Worm (Caenorhabditis elegans) whole organism, L3 larva: ENCODE results near the gene mbf-1.

Experiments
- R02D3.7 ChIP-seq: fragments of 150-350 bp; optimal IDR thresholded peaks from 2 replicates; lab custom pipeline; 2014; ENCODE audit warnings: missing biosample characterization, missing genetic modification characterization
- ama-1 ChIP-seq: fragments of 150-350 bp; optimal IDR thresholded peaks from 2 replicates; lab custom pipeline; 2018
- ceh-82 ChIP-seq: fragments of 150-350 bp; optimal IDR thresholded peaks from 2 replicates; lab custom pipeline; 2014; ENCODE audit warnings: missing biosample characterization, missing genetic modification characterization
- ceh-9 ChIP-seq: sonication (generic microtip); optimal IDR thresholded peaks from 2 replicates; lab custom pipeline; 2018; ENCODE audit warnings: missing biosample characterization, missing genetic modification characterization
- jun-1 ChIP-seq: fragments of 150-350 bp; optimal IDR thresholded peaks from 2 replicates; lab custom pipeline; 2014; ENCODE audit warnings: missing biosample characterization, missing genetic modification reagents, missing genetic modification characterization
- lin-39 ChIP-seq: fragments of 150-350 bp; optimal IDR thresholded peaks from 2 replicates; lab custom pipeline; 2018; ENCODE audit warnings: missing biosample characterization, missing genetic modification reagents, missing genetic modification characterization
- nhr-23 ChIP-seq: fragments of 150-350 bp; optimal IDR thresholded peaks from 2 replicates; lab custom pipeline; 2014; ENCODE audit warnings: missing biosample characterization, missing genetic modification reagents, missing genetic modification characterization
- nhr-237 ChIP-seq: fragments of 150-350 bp; optimal IDR thresholded peaks from 2 replicates; lab custom pipeline; 2014; ENCODE audit warnings: missing biosample characterization, missing genetic modification characterization
- nhr-76 ChIP-seq: fragments of 150-350 bp; sonication (generic microtip); optimal IDR thresholded peaks from 5 replicates; lab custom pipeline; 2014; ENCODE audit warnings: missing biosample characterization, missing genetic modification characterization
- pha-4 ChIP-seq: fragments of 150-350 bp; optimal IDR thresholded peaks from 2 replicates; lab custom pipeline; 2014; ENCODE audit warnings: missing biosample characterization, missing genetic modification reagents, missing genetic modification characterization
- snpc-4 ChIP-seq: fragments of 150-350 bp; optimal IDR thresholded peaks from 2 replicates; lab custom pipeline; 2014; ENCODE audit warnings: missing biosample characterization, missing genetic modification characterization
- unc-39 ChIP-seq: sonication (generic microtip); optimal IDR thresholded peaks from 4 replicates; lab custom pipeline; 2017; ENCODE audit warnings: missing biosample characterization, missing genetic modification characterization
- zag-1 ChIP-seq: fragments of 150-350 bp; optimal IDR thresholded peaks from 2 replicates; lab custom pipeline; 2014; ENCODE audit warnings: missing biosample characterization, missing genetic modification characterization
- ztf-11 ChIP-seq: fragments of 150-350 bp; optimal IDR thresholded peaks from 2 replicates; lab custom pipeline; 2014; ENCODE audit warnings: missing biosample characterization, missing genetic modification characterization

mbf-1 gene

ce11 chrIV:11433709-11434108, 46.5 kb downstream of the mbf-1 start (continued):
- peak; percentile 25 for TF ChIP-seq jun-1 (tag; lab: Kevin White, UChicago)
- TF ChIP-seq pha-4 (tag; lab: Kevin White, UChicago) = peak; percentile 89

ce11 chrIV:11431448-11431847, 48.7 kb downstream of the mbf-1 start:
- TF ChIP-seq nhr-237 = no peak
- no peak for TF ChIP-seq nhr-23
- no peak for TF ChIP-seq jun-1 (tag; lab: Kevin White, UChicago)
- no peak for TF ChIP-seq ztf-11
- TF ChIP-seq unc-39 = no peak
- TF ChIP-seq nhr-76 (tag; lab: Kevin White, UChicago) = no peak
- no peak for TF ChIP-seq R02D3.7
- no peak for TF ChIP-seq pha-4 (tag; lab: Kevin White, UChicago)
- TF ChIP-seq ceh-9 (tag; lab: Kevin White, UChicago) = no peak
- TF ChIP-seq ama-1 (lab: Kevin White, UChicago) = no peak
- TF ChIP-seq zag-1 (tag; lab: Kevin White, UChicago) = no peak
- no peak for TF ChIP-seq snpc-4 (tag; lab: Kevin White, UChicago)
- TF ChIP-seq lin-39 (tag; lab: Kevin White, UChicago) = no peak
- no peak for TF ChIP-seq ceh-82
